Worm (Caenorhabditis elegans): ENCODE data around the gene dhs-17.
A peak's percentile ranks its signal among the peaks of the same experiment; 100 is the strongest.
"Not testable (repeated sequence)": the region's sequence is repeated elsewhere in the genome, so short reads cannot be mapped to it uniquely, and the experiment has no call there.

Gene dhs-17

DNA sequence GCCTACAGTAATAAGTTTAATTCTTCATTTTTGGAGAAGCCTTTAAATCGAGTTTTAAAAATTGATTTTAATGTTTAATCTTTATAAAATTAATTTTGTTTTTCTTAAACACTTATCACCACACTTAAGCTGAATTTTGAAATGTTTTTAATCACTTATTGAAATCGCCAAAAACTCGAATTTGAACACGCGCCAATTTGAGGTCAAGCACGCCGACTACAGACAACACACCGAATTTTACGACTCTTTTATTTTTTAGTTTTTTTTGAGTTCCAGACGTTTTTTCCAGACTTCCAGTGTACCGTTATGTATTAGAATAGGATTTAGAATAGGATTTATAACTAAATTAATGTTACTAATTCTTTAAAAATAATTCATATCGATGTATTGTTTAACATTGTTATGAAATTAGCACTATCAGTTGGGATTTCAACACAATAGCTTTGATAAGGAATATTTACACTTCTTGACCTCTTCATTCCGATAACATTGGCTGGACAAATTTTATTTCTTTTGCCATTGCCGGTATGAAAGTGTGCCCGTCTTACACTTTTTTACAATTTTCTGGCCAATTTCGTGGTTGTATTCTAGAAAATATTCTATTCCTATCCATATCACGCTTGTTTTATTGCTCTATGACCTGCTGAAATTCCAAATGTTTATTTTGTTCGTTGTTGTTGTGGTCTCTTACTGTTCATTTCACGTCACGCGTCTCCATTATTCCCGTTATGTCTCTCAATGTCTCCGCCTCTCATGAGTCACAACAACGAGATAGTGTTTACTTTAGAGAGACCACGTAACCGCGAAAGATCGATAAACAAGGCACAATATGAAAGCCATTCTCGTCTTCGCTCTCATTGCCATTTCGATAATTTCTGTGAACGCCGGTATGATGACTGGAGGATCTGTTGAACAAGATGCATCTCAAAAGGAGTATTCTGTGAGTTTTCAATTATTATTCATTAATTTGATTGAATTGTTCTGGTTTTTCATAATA lies 9.0 kb upstream of the dhs-17 start, which contains the start of gene cpi-2:
Gene cpi-2, plus strand, starts transcription at position 788 of the 997 bp plus-strand sequence.
- TF ChIP-seq lin-13 (GFP tag; optimal IDR thresholded peaks at IDR 0.05) (peak; percentile 43), fos-1 (tag; optimal IDR thresholded peaks at IDR 0.05) (peak; percentile 76), nhr-129 (tag; optimal IDR thresholded peaks at IDR 0.05) (peak; percentile 64), sma-9 (GFP tag; optimal IDR thresholded peaks at IDR 0.05) (peak; percentile 62), sma-9 (tag; optimal IDR thresholded peaks at IDR 0.05) (no peak), lin-11 (tag; optimal IDR thresholded peaks at IDR 0.05) (no peak), crh-2 (tag; optimal IDR thresholded peaks at IDR 0.05) (peak; percentile 71), mdl-1 (tag; optimal IDR thresholded peaks at IDR 0.05) (no peak), C34F6.9 (tag; optimal IDR thresholded peaks at IDR 0.05) (peak; percentile 69), unc-55 (GFP tag; optimal IDR thresholded peaks at IDR 0.05) (peak; percentile 50), F13H6.1 (tag; optimal IDR thresholded peaks at IDR 0.05) (peak; percentile 57), ama-1 (optimal IDR thresholded peaks at IDR 0.05) (peak; percentile 40), egl-27 (tag; optimal IDR thresholded peaks at IDR 0.05) (peak; percentile 35), lsy-2 (tag; optimal IDR thresholded peaks at IDR 0.05) (peak in 1 of 2 experiments; percentile 40), R02D3.7 (tag; optimal IDR thresholded peaks at IDR 0.05) (no peak), gmeb-1 (tag; optimal IDR thresholded peaks at IDR 0.05) (peak; percentile 83)

ce11 chrV:6041375-6041774 lies 6.8 kb upstream of the dhs-17 start, which contains the start of gene R01B10.2:
Gene R01B10.2, minus strand, starts transcription at chrV:6041475.
- TF ChIP-seq mdl-1 (tag; optimal IDR thresholded peaks at IDR 0.05) (no peak), unc-39 (tag; optimal IDR thresholded peaks at IDR 0.05) (no peak), nhr-237 (tag; optimal IDR thresholded peaks at IDR 0.05) (no peak), C34F6.9 (tag; optimal IDR thresholded peaks at IDR 0.05) (no peak), unc-55 (GFP tag; optimal IDR thresholded peaks at IDR 0.05) (no peak), lsy-2 (tag; optimal IDR thresholded peaks at IDR 0.05) (no peak), ZK546.5 (tag; optimal IDR thresholded peaks at IDR 0.05) (no peak), sma-3 (GFP tag; optimal IDR thresholded peaks at IDR 0.05) (no peak), nhr-12 (tag; optimal IDR thresholded peaks at IDR 0.05) (no peak), elt-1 (tag; optimal IDR thresholded peaks at IDR 0.05) (no peak), nhr-11 (tag; optimal IDR thresholded peaks at IDR 0.05) (no peak), ztf-11 (tag; optimal IDR thresholded peaks at IDR 0.05) (no peak), mbf-1 (tag; optimal IDR thresholded peaks at IDR 0.05) (no peak), egl-27 (tag; optimal IDR thresholded peaks at IDR 0.05) (no peak), lin-39 (tag; optimal IDR thresholded peaks at IDR 0.05) (no peak), fos-1 (tag; optimal IDR thresholded peaks at IDR 0.05) (no peak), nhr-23 (tag; optimal IDR thresholded peaks at IDR 0.05) (no peak), skn-1 (tag; optimal IDR thresholded peaks at IDR 0.05) (no peak), nhr-129 (tag; optimal IDR thresholded peaks at IDR 0.05) (no peak), ama-1 (optimal IDR thresholded peaks at IDR 0.05) (no peak)

DNA sequence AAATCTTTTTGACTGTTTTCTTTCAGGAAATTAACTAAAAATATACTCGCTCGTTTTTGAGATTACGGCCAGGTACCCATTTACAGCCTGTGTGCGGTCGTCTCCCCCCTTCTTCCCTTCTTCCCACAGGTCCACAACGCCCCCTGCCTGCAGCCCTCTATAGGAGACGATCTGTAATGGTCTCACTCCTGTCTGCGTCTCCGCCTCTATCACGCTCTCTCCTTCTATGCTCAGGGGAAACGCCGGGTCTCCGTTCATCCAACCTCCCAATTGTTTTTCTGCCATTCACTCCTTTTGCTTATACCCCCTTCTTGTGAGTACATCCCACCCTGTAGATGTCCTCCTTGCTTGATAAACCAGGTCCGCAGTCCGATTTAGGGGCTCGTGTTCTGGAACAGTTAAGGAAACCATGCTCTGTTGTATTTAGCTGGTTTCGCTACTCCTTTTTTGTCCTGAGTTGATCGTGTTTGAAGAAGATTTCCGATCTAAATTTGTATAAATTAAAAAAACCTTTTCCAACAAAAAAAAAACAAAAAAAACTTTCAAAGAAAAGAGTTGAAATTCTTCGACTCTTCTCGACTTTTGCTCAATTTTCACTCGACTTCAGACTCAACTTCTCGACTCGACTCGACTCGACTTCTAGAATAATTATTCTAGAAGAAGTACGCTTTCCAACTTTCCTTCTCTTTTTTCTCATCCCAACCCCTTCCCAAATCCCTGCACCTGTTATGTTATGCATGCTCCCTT lies 4.0 kb upstream of the dhs-17 start, which contains the start of gene F29G9.1:
Gene F29G9.1, plus strand, starts transcription at position 697 of the 747 bp plus-strand sequence.
- not testable (repeated sequence) for TF ChIP-seq sma-3 (GFP tag; optimal IDR thresholded peaks at IDR 0.05); mdl-1 (tag; optimal IDR thresholded peaks at IDR 0.05); ceh-82 (tag; optimal IDR thresholded peaks at IDR 0.05)

DNA sequence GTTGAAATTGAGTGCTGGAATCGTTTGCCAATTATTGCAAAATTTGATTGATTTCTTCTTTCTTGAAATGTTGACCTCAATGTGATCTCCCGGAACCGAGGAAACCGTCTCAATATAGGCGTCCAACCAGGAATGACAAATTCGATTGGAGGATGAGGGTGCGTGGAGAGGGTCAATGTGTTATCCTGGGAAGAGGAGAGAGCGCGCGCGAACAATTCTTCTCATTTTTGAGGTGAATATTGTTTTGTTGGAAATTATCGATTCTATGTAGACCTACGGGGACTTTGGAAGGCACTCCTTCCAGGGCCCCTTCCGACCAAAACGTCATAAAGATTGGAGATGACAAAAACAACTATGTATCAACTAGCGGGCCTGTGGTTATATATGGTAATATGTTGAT lies 1.9 kb upstream of the dhs-17 start:
- TF ChIP-seq ceh-16 (tag; optimal IDR thresholded peaks at IDR 0.05) (no peak), ztf-4 (tag; optimal IDR thresholded peaks at IDR 0.05) (no peak), nhr-23 (tag; optimal IDR thresholded peaks at IDR 0.05) (no peak), C34F6.9 (tag; optimal IDR thresholded peaks at IDR 0.05) (no peak), mdl-1 (tag; optimal IDR thresholded peaks at IDR 0.05) (no peak), snpc-4 (tag; optimal IDR thresholded peaks at IDR 0.05) (no peak), lsy-2 (tag; optimal IDR thresholded peaks at IDR 0.05) (no peak), lin-11 (tag; optimal IDR thresholded peaks at IDR 0.05) (no peak), ZK546.5 (tag; optimal IDR thresholded peaks at IDR 0.05) (no peak), mbf-1 (tag; optimal IDR thresholded peaks at IDR 0.05) (no peak), blmp-1 (tag; optimal IDR thresholded peaks at IDR 0.05; ENCODE audit: insufficient read depth) (no peak), sma-3 (GFP tag; optimal IDR thresholded peaks at IDR 0.05) (no peak), nhr-12 (tag; optimal IDR thresholded peaks at IDR 0.05) (no peak), unc-39 (tag; optimal IDR thresholded peaks at IDR 0.05) (no peak), elt-3 (tag; optimal IDR thresholded peaks at IDR 0.05) (no peak), egl-27 (tag; optimal IDR thresholded peaks at IDR 0.05) (no peak), ceh-82 (tag; optimal IDR thresholded peaks at IDR 0.05) (no peak), sem-4 (tag; optimal IDR thresholded peaks at IDR 0.05) (no peak)
